Fruit fly (Drosophila melanogaster) S2 (cell line): Measurements from ENCODE around the gene AnxB11.

ENCODE experiments used
- CG8478 ChIP-seq: fragments of >200 bp; optimal IDR thresholded peaks from 2 replicates; lab custom pipeline; 2018
- CTCF ChIP-seq, 2 experiments: fragments of >200 bp; optimal IDR thresholded peaks; 2 replicates each; lab custom pipeline; 2018

The AnxB11 gene

dm6 chrX:16374059-16374458, 48.0 kb downstream of the AnxB11 start:
- TF ChIP-seq CTCF (optimal IDR thresholded peaks at IDR 0.05; lab: Kevin White, UChicago) (no peak), CG8478 (no peak)

- TF ChIP-seq CG8478: no peak
- no peak for TF ChIP-seq CTCF (optimal IDR thresholded peaks at IDR 0.05; lab: Kevin White, UChicago)
Measured at dm6 chrX:16373541-16373940, 48.5 kb downstream of the AnxB11 start.

DNA sequence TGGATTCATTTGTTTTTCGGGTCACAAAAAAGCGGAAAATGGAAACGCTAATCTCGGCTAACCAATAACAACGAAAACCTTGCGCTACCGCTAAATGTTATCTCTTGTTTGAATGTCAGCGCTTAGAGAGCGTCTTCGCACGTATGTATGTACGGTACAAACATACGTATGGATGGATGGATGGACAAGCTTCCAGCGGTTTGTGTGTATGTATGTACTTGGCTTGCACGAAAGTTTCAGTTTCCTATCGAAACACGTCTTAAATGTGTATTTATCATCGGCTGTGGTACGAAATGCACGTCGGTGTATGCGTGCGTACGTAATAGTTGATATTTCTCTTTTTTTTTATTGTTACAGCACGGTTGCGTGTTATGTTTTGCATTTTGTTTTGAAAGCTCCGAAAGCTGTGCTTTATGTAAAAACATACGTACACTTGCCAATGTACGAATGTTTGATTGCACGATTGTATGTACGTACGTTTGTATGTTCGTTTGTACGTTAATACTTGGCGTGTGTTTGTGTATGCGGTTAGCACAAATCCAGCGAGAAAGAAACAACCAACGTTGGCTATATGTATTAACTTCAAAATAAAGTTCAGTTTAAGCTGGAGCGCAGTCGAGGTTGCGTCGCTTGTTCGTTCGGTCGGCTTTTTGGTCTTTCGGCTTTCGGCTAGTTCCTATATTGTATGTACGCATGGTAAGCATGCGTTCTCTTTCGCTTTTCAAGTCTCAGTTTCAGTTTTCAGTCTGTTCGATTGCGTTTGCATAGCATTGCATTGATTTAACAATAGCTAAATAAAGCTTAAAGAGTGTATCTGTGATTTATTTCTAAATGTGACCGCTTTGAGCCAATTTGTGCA, 49.3 kb downstream of the AnxB11 start, which contains the start of gene Fur2:
TSS of gene Fur2 (plus strand) at position 595 of the 859 bp plus-strand sequence.
- no peak for TF ChIP-seq CTCF (optimal IDR thresholded peaks at IDR 0.05; lab: Kevin White, UChicago)
- TF ChIP-seq CG8478: no peak

- no peak for TF ChIP-seq CG8478
Measured at dm6 chrX:16371923-16372322, 50.1 kb downstream of the AnxB11 start.

- TF ChIP-seq CTCF (optimal IDR thresholded peaks at IDR 0.05; lab: Kevin White, UChicago): no peak
- TF ChIP-seq CG8478: no peak
Measured at dm6 chrX:16368585-16368984, 53.5 kb downstream of the AnxB11 start.
